Fruit fly (Drosophila melanogaster) whole organism, embryonic: ENCODE results near the gene CG43072.

Experiments
- Atf3 ChIP-seq: fragments of 200-800 bp; sonication (Bioruptor generic); optimal IDR thresholded peaks from 3 replicates; lab custom pipeline; 2016; ENCODE audit warnings: missing biosample characterization, missing genetic modification characterization
- B-H2 ChIP-seq: fragments of 200-800 bp; sonication (Bioruptor generic); optimal IDR thresholded peaks from 2 replicates; lab custom pipeline; 2018; ENCODE audit warnings: missing biosample characterization, mild to moderate bottlenecking, missing genetic modification characterization
- CG11085 ChIP-seq: fragments of 200-800 bp; sonication (Bioruptor generic); IDR thresholded peaks from 2 replicates; pipeline ENCODE4 v1.3.6; 2022; ENCODE audit warnings: missing biosample characterization, missing genetic modification characterization
- CG11456 ChIP-seq: fragments of 200-800 bp; sonication (Bioruptor generic); IDR thresholded peaks from 3 replicates; pipeline ENCODE4 v1.3.6; 2022; ENCODE audit warnings: missing biosample characterization, missing genetic modification characterization
- CG14965 ChIP-seq: fragments of 200-800 bp; sonication (Bioruptor generic); optimal IDR thresholded peaks from 2 replicates; lab custom pipeline; 2016; ENCODE audit warnings: missing biosample characterization, missing genetic modification characterization, borderline replicate concordance
- CG15011 ChIP-seq: fragments of 200-800 bp; sonication (Bioruptor generic); optimal IDR thresholded peaks from 3 replicates; lab custom pipeline; 2018; ENCODE audit warnings: missing biosample characterization, mild to moderate bottlenecking, missing genetic modification characterization
- CG16779 ChIP-seq: fragments of 200-800 bp; sonication (Bioruptor generic); IDR thresholded peaks from 2 replicates; pipeline ENCODE4 v1.3.6; 2022; ENCODE audit warnings: missing biosample characterization, missing genetic modification characterization
- CG17829 ChIP-seq: fragments of 200-800 bp; optimal IDR thresholded peaks from 2 replicates; lab custom pipeline; 2019; ENCODE audit warnings: missing biosample characterization, mild to moderate bottlenecking, missing genetic modification characterization, moderate library complexity
- CG18262 ChIP-seq: fragments of 200-800 bp; optimal IDR thresholded peaks from 3 replicates; lab custom pipeline; 2019; ENCODE audit warnings: missing biosample characterization, mild to moderate bottlenecking, missing genetic modification characterization, moderate library complexity
- CG2120 ChIP-seq: fragments of 200-800 bp; sonication (Bioruptor generic); optimal IDR thresholded peaks from 3 replicates; lab custom pipeline; 2016; ENCODE audit warnings: missing biosample characterization, missing genetic modification characterization
- CG2129 ChIP-seq: fragments of 200-800 bp; sonication (Bioruptor generic); IDR thresholded peaks from 2 replicates; pipeline ENCODE4 v1.3.6; 2022; ENCODE audit warnings: missing biosample characterization, missing genetic modification characterization; ENCODE audit not compliant: partially characterized antibody
- CG2199 ChIP-seq: fragments of 200-800 bp; sonication (Bioruptor generic); IDR thresholded peaks from 3 replicates; pipeline ENCODE4 v1.3.6; 2022; ENCODE audit warnings: missing biosample characterization, missing genetic modification characterization
- CG31224 ChIP-seq: fragments of 200-800 bp; sonication (Bioruptor generic); IDR thresholded peaks from 2 replicates; pipeline ENCODE4 v1.3.6; 2022; ENCODE audit warnings: missing biosample characterization, missing genetic modification characterization
- CG34224 ChIP-seq: fragments of 200-800 bp; sonication (Bioruptor generic); IDR thresholded peaks from 3 replicates; pipeline ENCODE4 v1.3.6; 2022; ENCODE audit warnings: missing biosample characterization, missing genetic modification characterization; ENCODE audit not compliant: partially characterized antibody
- CG7556 ChIP-seq: fragments of 200-800 bp; sonication (Bioruptor generic); optimal IDR thresholded peaks from 2 replicates; lab custom pipeline; 2017; ENCODE audit warnings: missing biosample characterization, mild to moderate bottlenecking, missing genetic modification characterization
- CG7928 ChIP-seq: fragments of 200-800 bp; sonication (Bioruptor generic); optimal IDR thresholded peaks from 2 replicates; lab custom pipeline; 2017; ENCODE audit warnings: missing biosample characterization, mild to moderate bottlenecking, missing genetic modification characterization
- CG8478 ChIP-seq: fragments of >200 bp; optimal IDR thresholded peaks from 2 replicates; lab custom pipeline; 2018
- CG8924 ChIP-seq: fragments of 200-800 bp; optimal IDR thresholded peaks from 3 replicates; lab custom pipeline; 2019; ENCODE audit warnings: missing biosample characterization, mild to moderate bottlenecking, missing genetic modification characterization, moderate library complexity
- CG9609 ChIP-seq: fragments of 200-800 bp; sonication (Bioruptor generic); optimal IDR thresholded peaks from 3 replicates; lab custom pipeline; 2016; ENCODE audit warnings: missing biosample characterization, missing genetic modification characterization
- CG9797 ChIP-seq: fragments of 200-800 bp; sonication (Bioruptor generic); optimal IDR thresholded peaks from 3 replicates; lab custom pipeline; 2018; ENCODE audit warnings: missing biosample characterization, mild to moderate bottlenecking, missing genetic modification characterization
- CrebB ChIP-seq: fragments of 200-800 bp; sonication (Bioruptor generic); optimal IDR thresholded peaks from 3 replicates; lab custom pipeline; 2018; ENCODE audit warnings: missing biosample characterization, mild to moderate bottlenecking, missing genetic modification characterization
- Dek ChIP-seq: fragments of 200-800 bp; sonication (Bioruptor generic); optimal IDR thresholded peaks from 3 replicates; lab custom pipeline; 2019; ENCODE audit warnings: missing biosample characterization, mild to moderate bottlenecking, missing genetic modification characterization, moderate library complexity
- Dll ChIP-seq: fragments of 200-800 bp; sonication (Bioruptor generic); IDR thresholded peaks from 4 replicates; pipeline ENCODE4 v1.3.6; 2022; ENCODE audit warnings: missing biosample characterization, missing genetic modification characterization; ENCODE audit not compliant: partially characterized antibody
- Hey ChIP-seq: fragments of 200-800 bp; sonication (Bioruptor generic); optimal IDR thresholded peaks from 3 replicates; lab custom pipeline; 2018; ENCODE audit warnings: missing biosample characterization, mild to moderate bottlenecking, missing genetic modification characterization
- MESR4 ChIP-seq: fragments of 200-800 bp; sonication (Bioruptor generic); optimal IDR thresholded peaks from 2 replicates; lab custom pipeline; 2018; ENCODE audit warnings: missing biosample characterization, mild to moderate bottlenecking, missing genetic modification characterization, moderate library complexity
- MTF-1 ChIP-seq: fragments of 200-800 bp; sonication (Bioruptor generic); optimal IDR thresholded peaks from 2 replicates; lab custom pipeline; 2018; ENCODE audit warnings: missing biosample characterization, mild to moderate bottlenecking, missing genetic modification characterization, borderline replicate concordance
- Mes4 ChIP-seq: fragments of 200-800 bp; sonication (Bioruptor generic); optimal IDR thresholded peaks from 2 replicates; lab custom pipeline; 2016; ENCODE audit warnings: missing biosample characterization, missing genetic modification characterization
- Mrtf ChIP-seq: fragments of 200-800 bp; sonication (Bioruptor generic); IDR thresholded peaks from 3 replicates; pipeline ENCODE4 v1.3.6; 2022; ENCODE audit warnings: missing biosample characterization, missing genetic modification characterization
- Nf-YC ChIP-seq: fragments of 200-800 bp; optimal IDR thresholded peaks from 3 replicates; lab custom pipeline; 2019; ENCODE audit warnings: missing biosample characterization, mild to moderate bottlenecking, missing genetic modification characterization, moderate library complexity
- Six4 ChIP-seq: fragments of 200-800 bp; sonication (Bioruptor generic); optimal IDR thresholded peaks from 2 replicates; lab custom pipeline; 2016; ENCODE audit warnings: missing biosample characterization, missing genetic modification characterization
- YL-1 ChIP-seq: fragments of 200-800 bp; sonication (Bioruptor generic); optimal IDR thresholded peaks from 3 replicates; lab custom pipeline; 2017; ENCODE audit warnings: missing biosample characterization, mild to moderate bottlenecking, missing genetic modification characterization
- al ChIP-seq: fragments of 200-800 bp; sonication (Bioruptor generic); IDR thresholded peaks from 2 replicates; pipeline ENCODE4 v1.3.6; 2022; ENCODE audit warnings: missing biosample characterization, missing genetic modification characterization
- aop ChIP-seq: fragments of 200-800 bp; sonication (Bioruptor generic); IDR thresholded peaks from 2 replicates; pipeline ENCODE4 v1.3.6; 2022; ENCODE audit warnings: missing biosample characterization, missing genetic modification characterization
- cad ChIP-seq: fragments of >200 bp; optimal IDR thresholded peaks from 2 replicates; lab custom pipeline; 2017; ENCODE audit warnings: missing biosample characterization, missing genetic modification characterization
- cas ChIP-seq: fragments of 200-800 bp; sonication (Bioruptor generic); IDR thresholded peaks from 2 replicates; pipeline ENCODE4 v1.3.6; 2022; ENCODE audit warnings: missing biosample characterization, missing genetic modification characterization
- chif ChIP-seq, 2 experiments: fragments of 200-800 bp; sonication (Bioruptor generic); optimal IDR thresholded peaks; 3 replicates each; lab custom pipeline; 2016; ENCODE audit warnings: missing biosample characterization in 2 of 2, missing genetic modification characterization in 2 of 2
- ewg ChIP-seq: fragments of 200-800 bp; sonication (Bioruptor generic); optimal IDR thresholded peaks from 3 replicates; lab custom pipeline; 2017; ENCODE audit warnings: mild to moderate bottlenecking, missing biosample characterization, missing genetic modification reagents, missing genetic modification characterization
- exex ChIP-seq: fragments of 200-800 bp; sonication (Bioruptor generic); optimal IDR thresholded peaks from 4 replicates; lab custom pipeline; 2018; ENCODE audit warnings: missing biosample characterization, mild to moderate bottlenecking, missing genetic modification characterization, moderate library complexity
- gcm ChIP-seq: fragments of 200-800 bp; sonication (Bioruptor generic); optimal IDR thresholded peaks from 2 replicates; lab custom pipeline; 2019; ENCODE audit warnings: missing biosample characterization, mild to moderate bottlenecking, missing genetic modification characterization, moderate library complexity
- inv ChIP-seq: fragments of 200-800 bp; sonication (Bioruptor generic); IDR thresholded peaks from 2 replicates; pipeline ENCODE4 v1.3.6; 2022; ENCODE audit warnings: missing biosample characterization, missing genetic modification characterization; ENCODE audit not compliant: partially characterized antibody
- ken ChIP-seq: fragments of 200-800 bp; sonication (Bioruptor generic); IDR thresholded peaks from 3 replicates; pipeline ENCODE4 v1.3.6; 2022; ENCODE audit warnings: missing biosample characterization, missing genetic modification characterization
- nerfin-2 ChIP-seq: fragments of 200-800 bp; sonication (Bioruptor generic); IDR thresholded peaks from 2 replicates; pipeline ENCODE4 v1.3.6; 2022; ENCODE audit warnings: missing biosample characterization, missing genetic modification characterization; ENCODE audit not compliant: partially characterized antibody
- nmo ChIP-seq: fragments of 200-800 bp; sonication (Bioruptor generic); optimal IDR thresholded peaks from 2 replicates; lab custom pipeline; 2018; ENCODE audit warnings: missing biosample characterization, mild to moderate bottlenecking, missing genetic modification characterization, moderate library complexity
- onecut ChIP-seq: fragments of 200-800 bp; sonication (Bioruptor generic); IDR thresholded peaks from 2 replicates; pipeline ENCODE4 v1.3.6; 2022; ENCODE audit warnings: missing biosample characterization, missing genetic modification characterization
- pfk ChIP-seq: fragments of 200-800 bp; sonication (Bioruptor generic); optimal IDR thresholded peaks from 2 replicates; lab custom pipeline; 2018; ENCODE audit warnings: missing biosample characterization, mild to moderate bottlenecking, missing genetic modification characterization, moderate library complexity
- rib ChIP-seq: fragments of 200-800 bp; sonication (Bioruptor generic); IDR thresholded peaks from 2 replicates; pipeline ENCODE4 v1.3.6; 2022; ENCODE audit warnings: missing biosample characterization, missing genetic modification characterization
- sc ChIP-seq, 3 experiments: fragments of >200 bp in 2 of 3; fragments of 200-800 bp in 1 of 3; sonication (Bioruptor generic) in 1 of 3; optimal IDR thresholded peaks; 2 replicates in 2 of 3; 3 replicates in 1 of 3; lab custom pipeline; 2017; ENCODE audit warnings: mild to moderate bottlenecking in 1 of 3, missing biosample characterization in 1 of 3, missing genetic modification characterization in 1 of 3, missing genetic modification reagents in 1 of 3
- sens ChIP-seq: fragments of 200-800 bp; sonication (Bioruptor generic); peaks from one replicate; lab custom pipeline; 2016; ENCODE audit warnings: missing biosample characterization, missing genetic modification characterization
- shn ChIP-seq: fragments of 200-800 bp; sonication (Bioruptor generic); optimal IDR thresholded peaks from 3 replicates; lab custom pipeline; 2016; ENCODE audit warnings: missing biosample characterization, missing genetic modification characterization
- trh ChIP-seq: fragments of 200-800 bp; sonication (Bioruptor generic); optimal IDR thresholded peaks from 2 replicates; lab custom pipeline; 2016; ENCODE audit warnings: missing biosample characterization, missing genetic modification characterization
- ttk ChIP-seq: fragments of 200-800 bp; sonication (Bioruptor generic); IDR thresholded peaks from 2 replicates; pipeline ENCODE4 v2.1.2; 2022; ENCODE audit warnings: missing biosample characterization, missing genetic modification characterization

The CG43072 gene

dm6 chr3L:21047037-21047436 lies 18.6 kb upstream of the CG43072 start (continued):
- peak; percentile 46 for TF ChIP-seq CG7556 (GFP tag; lab: Kevin White, UChicago)
- no peak for TF ChIP-seq B-H2 (GFP tag; lab: Kevin White, UChicago)
- no peak for TF ChIP-seq YL-1 (GFP tag; lab: Kevin White, UChicago)
- no peak for TF ChIP-seq Mes4 (GFP tag; lab: Kevin White, UChicago)
- no peak for TF ChIP-seq al
- TF ChIP-seq CrebB (tag; lab: Kevin White, UChicago): no peak
- no peak for TF ChIP-seq CG8478
- TF ChIP-seq exex (tag; lab: Kevin White, UChicago): no peak
- no peak for TF ChIP-seq CG11085 (GFP tag; lab: Robert Waterston, UW)
- TF ChIP-seq Mrtf: no peak
- no peak for TF ChIP-seq CG9609 (GFP tag; lab: Kevin White, UChicago)
- TF ChIP-seq CG2120 (GFP tag; lab: Kevin White, UChicago): peak; percentile 27
- TF ChIP-seq nerfin-2 (GFP tag; lab: Robert Waterston, UW): no peak
- no peak for TF ChIP-seq shn (GFP tag; lab: Kevin White, UChicago)
- peak; percentile 8 for TF ChIP-seq Dek (tag; lab: Kevin White, UChicago)
- peak; percentile 5 for TF ChIP-seq nmo (GFP tag; lab: Kevin White, UChicago)
- peak; percentile 89 for TF ChIP-seq sens (GFP tag; lab: Kevin White, UChicago)
- no peak for TF ChIP-seq CG16779 (GFP tag; lab: Robert Waterston, UW)
- no peak for TF ChIP-seq CG9797 (GFP tag; lab: Kevin White, UChicago)
- TF ChIP-seq CG14965 (GFP tag; lab: Kevin White, UChicago): no peak
- TF ChIP-seq cad (GFP tag; lab: Kevin White, UChicago): no peak
- no peak for TF ChIP-seq trh (GFP tag; lab: Kevin White, UChicago)
- no peak for TF ChIP-seq CG2199 (GFP tag; lab: Robert Waterston, UW)
- TF ChIP-seq CG18262 (tag; lab: Kevin White, UChicago): peak; percentile 73
- TF ChIP-seq CG7928: no peak
- TF ChIP-seq Hey (tag; lab: Kevin White, UChicago): no peak
- peak; percentile 52 for TF ChIP-seq gcm (GFP tag; lab: Kevin White, UChicago)
- TF ChIP-seq aop (GFP tag; lab: Robert Waterston, UW): no peak
- no peak for TF ChIP-seq Dll (GFP tag; lab: Robert Waterston, UW)
- TF ChIP-seq rib (GFP tag; lab: Robert Waterston, UW): no peak
- TF ChIP-seq ken (GFP tag; lab: Robert Waterston, UW): no peak
- TF ChIP-seq Atf3 (GFP tag; lab: Kevin White, UChicago): no peak
- no peak for TF ChIP-seq ttk (GFP tag; lab: Robert Waterston, UW)
- 0 out of 2 replicates have a peak, but pooled peaks have one; percentile 26 for TF ChIP-seq onecut
- no peak for TF ChIP-seq CG31224
- TF ChIP-seq sc (optimal IDR thresholded peaks at IDR 0.05; lab: Kevin White, UChicago): no peak
- TF ChIP-seq sc (GFP tag; optimal IDR thresholded peaks at IDR 0.05; lab: Kevin White, UChicago): no peak
- no peak for TF ChIP-seq CG15011 (GFP tag; lab: Kevin White, UChicago)
- TF ChIP-seq CG34224: no peak
- TF ChIP-seq inv (GFP tag; lab: Robert Waterston, UW): no peak
- TF ChIP-seq chif (GFP tag; optimal IDR thresholded peaks at IDR 0.05; lab: Kevin White, UChicago): no peak
- no peak for TF ChIP-seq pfk
- no peak for TF ChIP-seq CG11456 (GFP tag; lab: Robert Waterston, UW)
- TF ChIP-seq ewg (GFP tag; lab: Kevin White, UChicago): no peak
- no peak for TF ChIP-seq CG2129 (GFP tag; lab: Robert Waterston, UW)
- no peak for TF ChIP-seq MESR4 (GFP tag; lab: Kevin White, UChicago)
- TF ChIP-seq MTF-1 (GFP tag; lab: Kevin White, UChicago): no peak
- peak; percentile 73 for TF ChIP-seq CG17829 (tag; lab: Kevin White, UChicago)
- TF ChIP-seq Nf-YC: no peak
- peak; percentile 38 for TF ChIP-seq CG8924 (tag; lab: Kevin White, UChicago)
- no peak for TF ChIP-seq cas
- peak; percentile 20 for TF ChIP-seq Six4 (GFP tag; lab: Kevin White, UChicago)
